Fruit fly (Drosophila melanogaster) Kc167 (cell line): ENCODE measurements around the gene IFT46.

Source experiments
- Myc ChIP-seq: fragments of >200 bp; optimal IDR thresholded peaks from 2 replicates; lab custom pipeline; 2017; ENCODE audit warnings: missing external identifiers
- Sin3A ChIP-seq: fragments of >200 bp; optimal IDR thresholded peaks from 2 replicates; lab custom pipeline; 2018; ENCODE audit warnings: missing external identifiers
- psq ChIP-seq: fragments of >200 bp; optimal IDR thresholded peaks from 2 replicates; lab custom pipeline; 2017; ENCODE audit warnings: missing external identifiers
- ttk ChIP-seq: sonication (Bioruptor generic); optimal IDR thresholded peaks from 2 replicates; lab custom pipeline; 2017; ENCODE audit warnings: missing external identifiers

DNA sequence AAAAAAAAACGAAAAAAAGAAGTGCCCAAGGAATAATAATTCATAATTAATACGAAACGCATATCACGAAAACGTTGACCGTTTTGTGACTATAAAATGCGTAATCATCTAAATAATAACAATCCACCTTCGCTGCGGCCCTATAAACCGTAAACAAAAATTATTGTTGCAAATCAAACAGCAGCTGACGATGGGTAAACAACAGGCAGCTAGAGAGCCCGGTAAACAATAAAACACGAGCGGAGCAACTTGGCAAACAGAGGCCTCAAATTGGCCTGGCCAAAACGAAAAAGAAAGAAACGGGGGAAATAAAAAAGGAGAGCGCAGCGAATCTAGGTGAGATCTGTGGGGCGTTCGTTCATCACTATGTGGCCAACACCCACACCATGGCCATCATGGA lies 48.3 kb downstream of the IFT46 start:
- TF ChIP-seq Myc (lab: Kevin White, UChicago) (no peak), psq (lab: Kevin White, UChicago) (no peak), ttk (no peak), Sin3A (lab: Kevin White, UChicago) (no peak)
